Fruit fly (Drosophila melanogaster) whole organism, prepupa: ENCODE results near the gene CG6333.

Experiments
- Blimp-1 ChIP-seq: fragments of 200-800 bp; sonication (Bioruptor generic); optimal IDR thresholded peaks from 3 replicates; lab custom pipeline; 2017; ENCODE audit warnings: missing biosample characterization, missing genetic modification characterization, mild to moderate bottlenecking, moderate library complexity, missing genetic modification reagents
- CG10631 ChIP-seq: fragments of 200-800 bp; sonication (Bioruptor generic); optimal IDR thresholded peaks from 2 replicates; lab custom pipeline; 2016; ENCODE audit warnings: missing biosample characterization, missing genetic modification characterization
- CG11294 ChIP-seq: fragments of 200-800 bp; sonication (Bioruptor generic); IDR thresholded peaks from 2 replicates; pipeline ENCODE4 v1.3.6; 2022; ENCODE audit warnings: missing biosample characterization, missing genetic modification characterization
- CG11762 ChIP-seq: fragments of 200-800 bp; sonication (Bioruptor generic); optimal IDR thresholded peaks from 3 replicates; lab custom pipeline; 2016; ENCODE audit warnings: missing biosample characterization, missing genetic modification characterization; ENCODE audit not compliant: insufficient read depth
- CG11902 ChIP-seq: fragments of 200-800 bp; sonication (Bioruptor generic); optimal IDR thresholded peaks from 3 replicates; lab custom pipeline; 2016; ENCODE audit warnings: missing biosample characterization, missing genetic modification characterization
- CG15336 ChIP-seq: fragments of 200-800 bp; sonication (Bioruptor generic); IDR thresholded peaks from 2 replicates; pipeline ENCODE4 v1.3.6; 2022; ENCODE audit warnings: missing biosample characterization, missing genetic modification characterization
- CG34406 ChIP-seq: fragments of 200-800 bp; sonication (Bioruptor generic); optimal IDR thresholded peaks from 3 replicates; lab custom pipeline; 2016; ENCODE audit warnings: missing biosample characterization, missing genetic modification characterization
- CG3919 ChIP-seq: fragments of 200-800 bp; sonication (Bioruptor generic); optimal IDR thresholded peaks from 3 replicates; lab custom pipeline; 2016; ENCODE audit warnings: missing biosample characterization, missing genetic modification characterization
- CG4318 ChIP-seq: fragments of 200-800 bp; sonication (Bioruptor generic); optimal IDR thresholded peaks from 3 replicates; lab custom pipeline; 2017; ENCODE audit warnings: missing biosample characterization, mild to moderate bottlenecking, missing genetic modification characterization
- CG6163 ChIP-seq: fragments of 200-800 bp; sonication (Bioruptor generic); IDR thresholded peaks from 3 replicates; pipeline ENCODE4 v1.3.6; 2022; ENCODE audit warnings: missing biosample characterization, missing genetic modification characterization
- CG6854 ChIP-seq: fragments of 200-800 bp; sonication (Bioruptor generic); optimal IDR thresholded peaks from 2 replicates; lab custom pipeline; 2017; ENCODE audit warnings: missing biosample characterization, mild to moderate bottlenecking, missing genetic modification characterization
- CG7368 ChIP-seq: fragments of 200-800 bp; sonication (Bioruptor generic); optimal IDR thresholded peaks from 3 replicates; lab custom pipeline; 2016; ENCODE audit warnings: missing biosample characterization, missing genetic modification characterization
- CG8119 ChIP-seq: fragments of 200-800 bp; sonication (Bioruptor generic); IDR thresholded peaks from 3 replicates; pipeline ENCODE4 v1.3.6; 2022; ENCODE audit warnings: missing biosample characterization, missing genetic modification characterization
- CG8319 ChIP-seq: fragments of 200-800 bp; sonication (Bioruptor generic); optimal IDR thresholded peaks from 3 replicates; lab custom pipeline; 2016; ENCODE audit warnings: missing biosample characterization, missing genetic modification characterization
- CG8632 ChIP-seq: fragments of 200-800 bp; sonication (Bioruptor generic); optimal IDR thresholded peaks from 3 replicates; lab custom pipeline; 2016; ENCODE audit warnings: missing biosample characterization, missing genetic modification characterization
- Eip78C ChIP-seq: fragments of 200-800 bp; sonication (Bioruptor generic); peaks from one replicate; lab custom pipeline; 2016; ENCODE audit warnings: missing biosample characterization, missing genetic modification characterization
- Ets96B ChIP-seq: fragments of 200-800 bp; optimal IDR thresholded peaks from 2 replicates; lab custom pipeline; 2019; ENCODE audit warnings: missing biosample characterization, mild to moderate bottlenecking, missing genetic modification characterization, moderate library complexity
- Hr38 ChIP-seq: sonication (Bioruptor generic); optimal IDR thresholded peaks from 2 replicates; lab custom pipeline; 2016; ENCODE audit warnings: missing biosample characterization, missing genetic modification characterization
- Hr39 ChIP-seq: fragments of 200-800 bp; sonication (Bioruptor generic); optimal IDR thresholded peaks from 2 replicates; lab custom pipeline; 2016; ENCODE audit warnings: missing biosample characterization, missing genetic modification characterization
- Hr4 ChIP-seq: fragments of 200-800 bp; sonication (Bioruptor generic); optimal IDR thresholded peaks from 3 replicates; lab custom pipeline; 2016; ENCODE audit warnings: missing biosample characterization, missing genetic modification characterization
- Met ChIP-seq: fragments of 200-800 bp; sonication (Bioruptor generic); optimal IDR thresholded peaks from 3 replicates; lab custom pipeline; 2016; ENCODE audit warnings: missing biosample characterization, missing genetic modification characterization
- OdsH ChIP-seq: fragments of 200-800 bp; sonication (Bioruptor generic); optimal IDR thresholded peaks from 3 replicates; lab custom pipeline; 2016; ENCODE audit warnings: missing biosample characterization, missing genetic modification characterization
- Smox ChIP-seq: fragments of 200-800 bp; sonication (Bioruptor generic); optimal IDR thresholded peaks from 3 replicates; lab custom pipeline; 2016; ENCODE audit warnings: missing biosample characterization, missing genetic modification characterization
- Sox102F ChIP-seq: fragments of 200-800 bp; sonication (Bioruptor generic); optimal IDR thresholded peaks from 2 replicates; lab custom pipeline; 2016; ENCODE audit warnings: missing biosample characterization, mild to moderate bottlenecking, missing genetic modification characterization
- Sox15 ChIP-seq: fragments of 200-800 bp; sonication (Bioruptor generic); optimal IDR thresholded peaks from 3 replicates; lab custom pipeline; 2016; ENCODE audit warnings: missing biosample characterization, missing genetic modification characterization
- achi ChIP-seq: fragments of 200-800 bp; sonication (Bioruptor generic); optimal IDR thresholded peaks from 3 replicates; lab custom pipeline; 2016; ENCODE audit warnings: missing biosample characterization, missing genetic modification characterization
- acj6 ChIP-seq: fragments of 200-800 bp; sonication (Bioruptor generic); optimal IDR thresholded peaks from 3 replicates; lab custom pipeline; 2016; ENCODE audit warnings: missing biosample characterization, missing genetic modification characterization
- cyc ChIP-seq: fragments of 200-800 bp; sonication (Bioruptor generic); optimal IDR thresholded peaks from 3 replicates; lab custom pipeline; 2016; ENCODE audit warnings: missing biosample characterization, missing genetic modification characterization
- dsx ChIP-seq: fragments of 200-800 bp; optimal IDR thresholded peaks from 3 replicates; lab custom pipeline; 2019; ENCODE audit warnings: missing biosample characterization, mild to moderate bottlenecking, missing genetic modification characterization, moderate library complexity; ENCODE audit not compliant: poor library complexity, severe bottlenecking
- eg ChIP-seq: fragments of 200-800 bp; sonication (Bioruptor generic); IDR thresholded peaks from 3 replicates; pipeline ENCODE4 v1.3.6; 2022; ENCODE audit warnings: missing biosample characterization, missing genetic modification characterization
- fd85E ChIP-seq: fragments of 200-800 bp; sonication (Bioruptor generic); optimal IDR thresholded peaks from 3 replicates; lab custom pipeline; 2016; ENCODE audit warnings: missing biosample characterization, missing genetic modification characterization
- fkh ChIP-seq: fragments of 200-800 bp; sonication (Bioruptor generic); optimal IDR thresholded peaks from 3 replicates; lab custom pipeline; 2017; ENCODE audit warnings: missing biosample characterization, mild to moderate bottlenecking, missing genetic modification characterization, moderate library complexity
- salr ChIP-seq, 2 experiments: fragments of 200-800 bp; sonication (Bioruptor generic); optimal IDR thresholded peaks; 3 replicates each; lab custom pipeline; 2016 to 2018; ENCODE audit warnings: missing biosample characterization in 2 of 2, missing genetic modification characterization in 2 of 2, mild to moderate bottlenecking in 1 of 2
- spab ChIP-seq: fragments of 200-800 bp; sonication (Bioruptor generic); optimal IDR thresholded peaks from 2 replicates; lab custom pipeline; 2017; ENCODE audit warnings: missing biosample characterization, mild to moderate bottlenecking, missing genetic modification characterization, missing genetic modification reagents
- ss ChIP-seq, 2 experiments: fragments of 200-800 bp; sonication (Bioruptor generic); optimal IDR thresholded peaks; 2 replicates in 1 of 2; 3 replicates in 1 of 2; lab custom pipeline; 2017 to 2018; ENCODE audit warnings: mild to moderate bottlenecking in 2 of 2, missing biosample characterization in 2 of 2, missing genetic modification characterization in 2 of 2, moderate library complexity in 1 of 2
- svp ChIP-seq: fragments of 200-800 bp; sonication (Bioruptor generic); peaks from one replicate; lab custom pipeline; 2016; ENCODE audit warnings: missing biosample characterization, missing genetic modification characterization
- topi ChIP-seq: fragments of 200-800 bp; sonication (Bioruptor generic); optimal IDR thresholded peaks from 3 replicates; lab custom pipeline; 2016; ENCODE audit warnings: missing biosample characterization, missing genetic modification characterization

CG6333 gene

dm6 chr3L:17433555-17433954 lies 52.5 kb downstream of the CG6333 start, which contains the start of the genes Coq4 and CG32176 (continued):
- TF ChIP-seq CG11762 (GFP tag; lab: Kevin White, UChicago) (peak; percentile 97), cyc (GFP tag; lab: Kevin White, UChicago) (peak; percentile 98), CG8319 (GFP tag; lab: Kevin White, UChicago) (peak; percentile 95), Smox (GFP tag; lab: Kevin White, UChicago) (peak; percentile 98), fd85E (GFP tag; lab: Kevin White, UChicago) (peak; percentile 94), CG8632 (GFP tag; lab: Kevin White, UChicago) (peak; percentile 94), Hr39 (GFP tag; lab: Kevin White, UChicago) (peak; percentile 99), CG11294 (GFP tag; lab: Robert Waterston, UW) (peak; percentile 92), acj6 (GFP tag; lab: Kevin White, UChicago) (peak; percentile 98), Sox102F (GFP tag; lab: Kevin White, UChicago) (peak; percentile 98), CG6163 (GFP tag; lab: Robert Waterston, UW) (peak; percentile 97), Met (GFP tag; lab: Kevin White, UChicago) (peak; percentile 97), Blimp-1 (peak; percentile 78), Hr4 (peak; percentile 99), CG4318 (GFP tag; lab: Kevin White, UChicago) (peak; percentile 95), dsx (GFP tag; lab: Kevin White, UChicago) (peak; percentile 90), fkh (GFP tag; lab: Kevin White, UChicago) (peak; percentile 79), eg (peak; percentile 97), CG6854 (GFP tag; lab: Kevin White, UChicago) (peak; percentile 85), Sox15 (GFP tag; lab: Kevin White, UChicago) (peak; percentile 97), CG3919 (GFP tag; lab: Kevin White, UChicago) (peak; percentile 98), OdsH (GFP tag; lab: Kevin White, UChicago) (peak; percentile 99), svp (GFP tag; lab: Kevin White, UChicago) (peak; percentile 99), achi (GFP tag; lab: Kevin White, UChicago) (peak; percentile 96), Ets96B (tag; lab: Kevin White, UChicago) (peak; percentile 95), Eip78C (GFP tag; lab: Kevin White, UChicago) (peak; percentile 99), CG34406 (GFP tag; lab: Kevin White, UChicago) (peak; percentile 96), salr (GFP tag; optimal IDR thresholded peaks at IDR 0.05; lab: Kevin White, UChicago) (peak; percentile 93 to 95), CG10631 (peak; percentile 98), Hr38 (peak; percentile 96), CG8119 (GFP tag; lab: Robert Waterston, UW) (peak; percentile 93), topi (GFP tag; lab: Kevin White, UChicago) (peak; percentile 97), CG11902 (GFP tag; lab: Kevin White, UChicago) (peak; percentile 96)

- TF ChIP-seq CG15336 (GFP tag; lab: Robert Waterston, UW) (0 out of 2 replicates have a peak, but pooled peaks have one; percentile 24), eg (0 out of 3 replicates have a peak, but pooled peaks have one; percentile 13), ss (GFP tag; optimal IDR thresholded peaks at IDR 0.05; lab: Kevin White, UChicago) (peak in 1 of 2 experiments; percentile 21), dsx (GFP tag; lab: Kevin White, UChicago) (peak; percentile 16), spab (GFP tag; lab: Kevin White, UChicago) (no peak), CG8632 (GFP tag; lab: Kevin White, UChicago) (no peak), Smox (GFP tag; lab: Kevin White, UChicago) (no peak), CG8119 (GFP tag; lab: Robert Waterston, UW) (0 out of 3 replicates have a peak, but pooled peaks have one; percentile 16), CG7368 (GFP tag; lab: Kevin White, UChicago) (no peak)
Observed at dm6 chr3L:17432947-17433346, 53.1 kb downstream of the CG6333 start, which contains the start of gene frc. TSS of gene frc (minus strand) at chr3L:17433190.
